Worm (Caenorhabditis elegans) whole organism, young adult: ENCODE measurements around the gene srr-4.

Experiments
- B0336.3 ChIP-seq: fragments of 200-800 bp; sonication (Bioruptor generic); IDR thresholded peaks from 2 replicates; pipeline ENCODE4 v1.3.6; 2022; ENCODE audit warnings: missing genetic modification characterization, missing compliant biosample characterization
- F39B2.1 ChIP-seq: fragments of 200-800 bp; sonication (Bioruptor generic); IDR thresholded peaks from 2 replicates; pipeline ENCODE4 v1.3.6; 2022; ENCODE audit warnings: missing genetic modification reagents, missing genetic modification characterization, missing compliant biosample characterization
- F55B11.4 ChIP-seq: sonication (generic microtip); optimal IDR thresholded peaks from 2 replicates; lab custom pipeline; 2016; ENCODE audit warnings: missing compliant biosample characterization, missing genetic modification characterization, borderline replicate concordance; ENCODE audit not compliant: insufficient read depth
- cebp-2 ChIP-seq: fragments of 200-800 bp; sonication (Bioruptor generic); IDR thresholded peaks from 2 replicates; pipeline ENCODE4 v1.3.6; 2022; ENCODE audit warnings: missing genetic modification characterization, missing compliant biosample characterization
- ceh-100 ChIP-seq: fragments of 200-800 bp; sonication (Bioruptor generic); IDR thresholded peaks from 2 replicates; pipeline ENCODE4 v1.3.6; 2022; ENCODE audit warnings: missing genetic modification reagents, missing genetic modification characterization, missing compliant biosample characterization
- gei-17 ChIP-seq: fragments of 200-800 bp; sonication (Bioruptor generic); optimal IDR thresholded peaks from 2 replicates; lab custom pipeline; 2018; ENCODE audit warnings: mild to moderate bottlenecking, missing genetic modification characterization, missing compliant biosample characterization
- lag-1 ChIP-seq: fragments of 200-800 bp; sonication (Bioruptor generic); IDR thresholded peaks from 2 replicates; pipeline ENCODE4 v1.3.6; 2022; ENCODE audit warnings: missing genetic modification reagents, missing genetic modification characterization, missing compliant biosample characterization
- mcd-1 ChIP-seq: fragments of 200-800 bp; sonication (Bioruptor generic); IDR thresholded peaks from 2 replicates; pipeline ENCODE4 v1.3.6; 2022; ENCODE audit warnings: missing genetic modification reagents, missing genetic modification characterization, missing compliant biosample characterization
- rcor-1 ChIP-seq: fragments of 200-800 bp; sonication (Bioruptor generic); IDR thresholded peaks from 2 replicates; pipeline ENCODE4 v1.3.6; 2022; ENCODE audit warnings: missing genetic modification reagents, missing genetic modification characterization, missing compliant biosample characterization
- sea-2 ChIP-seq: fragments of 200-800 bp; sonication (Bioruptor generic); IDR thresholded peaks from 2 replicates; pipeline ENCODE4 v1.3.6; 2022; ENCODE audit warnings: missing genetic modification characterization, missing compliant biosample characterization
- snpc-4 ChIP-seq, 5 experiments: fragments of 150-350 bp in 1 of 5; sonication (generic microtip) in 4 of 5; optimal IDR thresholded peaks; 2 replicates each; lab custom pipeline; 2014 to 2018; ENCODE audit warnings: missing genetic modification characterization in 5 of 5, missing biosample characterization in 3 of 5, antibody characterized with exemption in 2 of 5, mild to moderate bottlenecking in 2 of 5, missing compliant biosample characterization in 2 of 5, missing genotype in 2 of 5, moderate library complexity in 2 of 5, missing genetic modification reagents in 1 of 5
- sptf-2 ChIP-seq: fragments of 200-800 bp; sonication (Bioruptor generic); optimal IDR thresholded peaks from 2 replicates; lab custom pipeline; 2018; ENCODE audit warnings: mild to moderate bottlenecking, missing genetic modification characterization, missing compliant biosample characterization
- unc-130 ChIP-seq: sonication (generic microtip); optimal IDR thresholded peaks from 2 replicates; lab custom pipeline; 2016; ENCODE audit warnings: missing genetic modification reagents, missing genetic modification characterization, missing compliant biosample characterization
- xnd-1 ChIP-seq: sonication (generic microtip); optimal IDR thresholded peaks from 2 replicates; lab custom pipeline; 2016; ENCODE audit warnings: missing genotype, missing genetic modification reagents, missing genetic modification characterization, missing compliant biosample characterization

DNA sequence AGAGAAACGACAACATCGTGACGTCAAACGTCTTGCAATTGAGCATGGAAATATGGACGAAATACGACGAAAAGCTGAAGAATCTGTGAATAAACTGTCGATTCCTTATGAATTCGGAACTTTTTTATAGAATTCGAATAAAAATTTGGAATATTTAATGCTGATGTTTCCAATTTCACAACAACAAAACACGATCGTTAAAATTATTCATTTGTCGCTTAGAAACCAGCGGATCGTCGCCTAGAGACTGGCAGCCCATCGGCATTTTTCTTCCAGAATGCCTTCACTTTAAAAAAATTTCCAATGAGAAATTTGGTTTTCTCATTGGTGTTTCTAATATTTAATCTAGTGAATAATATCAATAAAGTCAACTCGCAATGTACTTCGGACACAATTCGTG is 34.3 kb downstream of the srr-4 start, which contains the start of gene cwp-4:
- TF ChIP-seq unc-130 (GFP tag; lab: Kevin White, UChicago) (no peak), lag-1 (GFP tag; lab: Robert Waterston, UW) (no peak), snpc-4 (GFP tag; optimal IDR thresholded peaks at IDR 0.05; lab: Kevin White, UChicago) (no peak), snpc-4 (tag; optimal IDR thresholded peaks at IDR 0.05; lab: Kevin White, UChicago) (no peak), cebp-2 (GFP tag; lab: Robert Waterston, UW) (no peak), mcd-1 (GFP tag; lab: Robert Waterston, UW) (no peak), xnd-1 (tag; lab: Kevin White, UChicago) (no peak), B0336.3 (GFP tag; lab: Robert Waterston, UW) (no peak), F39B2.1 (no peak), rcor-1 (GFP tag; lab: Robert Waterston, UW) (no peak), F55B11.4 (tag; lab: Kevin White, UChicago) (no peak), gei-17 (no peak), sea-2 (GFP tag; lab: Robert Waterston, UW) (no peak), sptf-2 (GFP tag; lab: Kevin White, UChicago) (no peak), ceh-100 (GFP tag; lab: Robert Waterston, UW) (no peak)
